Worm (Caenorhabditis elegans) whole organism, mixed stage, embryonic: ENCODE results near the gene spig-9.

Source experiments
- flh-1 ChIP-seq: fragments of 200-800 bp; sonication (Bioruptor generic); optimal IDR thresholded peaks from 2 replicates; lab custom pipeline; 2018; ENCODE audit warnings: mild to moderate bottlenecking, missing genetic modification characterization, moderate library complexity, missing compliant biosample characterization
- lin-13 ChIP-seq: fragments of 150-350 bp; optimal IDR thresholded peaks from 2 replicates; lab custom pipeline; 2014; ENCODE audit warnings: missing biosample characterization, missing genetic modification characterization
- nhr-76 ChIP-seq: sonication (generic microtip); optimal IDR thresholded peaks from 2 replicates; lab custom pipeline; 2017; ENCODE audit warnings: missing biosample characterization, missing genetic modification characterization
- pha-4 ChIP-seq: fragments of 150-350 bp; optimal IDR thresholded peaks from 2 replicates; lab custom pipeline; 2018; ENCODE audit warnings: missing biosample characterization, missing genetic modification reagents, missing genetic modification characterization

ce11 chrV:13627103-13627623, 15.5 kb upstream of the spig-9 start, which contains the start of gene sde-2:
- no peak for TF ChIP-seq pha-4 (tag; lab: Kevin White, UChicago)
- no peak for TF ChIP-seq lin-13 (tag; lab: Kevin White, UChicago)
- no peak for TF ChIP-seq flh-1
- no peak for TF ChIP-seq nhr-76 (tag; lab: Kevin White, UChicago)
